Fruit fly (Drosophila melanogaster): ENCODE data around the gene CG31415.

CG31415 gene

dm6 chr3R:9767620-9768592 lies 24.6 kb downstream of the CG31415 start, which contains the start of gene Naa80 (continued):
- TF ChIP-seq ranshi (GFP tag; IDR thresholded peaks at IDR 0.05): peak; percentile 54; the same call in 1 of the 2 replicates
- TF ChIP-seq Antp (GFP tag; optimal IDR thresholded peaks at IDR 0.05): peak; percentile 89
- TF ChIP-seq Eip74EF (GFP tag; optimal IDR thresholded peaks at IDR 0.05): no peak
- TF ChIP-seq CG12744 (GFP tag; optimal IDR thresholded peaks at IDR 0.05): peak; percentile 19
- TF ChIP-seq CG18764 (GFP tag; optimal IDR thresholded peaks at IDR 0.05): peak; percentile 34
- peak; percentile 83 for TF ChIP-seq Dip3 (GFP tag; optimal IDR thresholded peaks at IDR 0.05)
- TF ChIP-seq zen (tag; optimal IDR thresholded peaks at IDR 0.05): peak; percentile 15
- peak; percentile 9 for TF ChIP-seq CG30020 (tag; optimal IDR thresholded peaks at IDR 0.05)
- TF ChIP-seq Ets97D (GFP tag; optimal IDR thresholded peaks at IDR 0.05): peak; percentile 87
- TF ChIP-seq NC2α (GFP tag; optimal IDR thresholded peaks at IDR 0.05): peak; percentile 57
- TF ChIP-seq sisA (GFP tag; IDR thresholded peaks at IDR 0.05): peak; percentile 60
- peak; percentile 26; the same call in 1 of the 2 replicates for TF ChIP-seq cas (GFP tag; IDR thresholded peaks at IDR 0.05)
- TF ChIP-seq sens-2 (GFP tag; IDR thresholded peaks at IDR 0.05): no peak
- peak; percentile 81 for TF ChIP-seq MESR4 (GFP tag; optimal IDR thresholded peaks at IDR 0.05)
- TF ChIP-seq CG4328 (GFP tag; optimal IDR thresholded peaks at IDR 0.05): peak; percentile 1
- TF ChIP-seq grau (tag; optimal IDR thresholded peaks at IDR 0.05): peak; percentile 53
- peak; percentile 45 for TF ChIP-seq Fer3 (tag; optimal IDR thresholded peaks at IDR 0.05)
- peak; percentile 24 for TF ChIP-seq CG16815 (GFP tag; optimal IDR thresholded peaks at IDR 0.05)
- TF ChIP-seq HmgZ (tag; optimal IDR thresholded peaks at IDR 0.05): peak; percentile 87
- no peak for TF ChIP-seq h (optimal IDR thresholded peaks at IDR 0.05)
- TF ChIP-seq CG8290 (GFP tag; optimal IDR thresholded peaks at IDR 0.05): peak; percentile 40
- peak in 1 of 2 experiments; percentile 90 for TF ChIP-seq CG8290 (tag; optimal IDR thresholded peaks at IDR 0.05)
- TF ChIP-seq B-H1 (GFP tag; IDR thresholded peaks at IDR 0.05): no peak
- TF ChIP-seq dmrt11E (tag; optimal IDR thresholded peaks at IDR 0.05): peak; percentile 16
- TF ChIP-seq CG1024 (GFP tag; IDR thresholded peaks at IDR 0.05): peak; percentile 48; the same call in 1 of the 2 replicates
- TF ChIP-seq kah (GFP tag; optimal IDR thresholded peaks at IDR 0.05): peak; percentile 31
- no peak for TF ChIP-seq ap (GFP tag; IDR thresholded peaks at IDR 0.05)
- TF ChIP-seq Bgb (GFP tag; IDR thresholded peaks at IDR 0.05; ENCODE audit: partially characterized antibody): peak; percentile 66
- TF ChIP-seq CG2199 (GFP tag; IDR thresholded peaks at IDR 0.05): peak; percentile 15; the same call in 1 of the 3 replicates
- no peak for TF ChIP-seq vnd (GFP tag; IDR thresholded peaks at IDR 0.05; ENCODE audit: partially characterized antibody)
- peak; percentile 26 for TF ChIP-seq CG17359 (tag; optimal IDR thresholded peaks at IDR 0.05)
- peak; percentile 61; the same call in 1 of the 3 replicates for TF ChIP-seq CG6791 (GFP tag; IDR thresholded peaks at IDR 0.05; ENCODE audit: partially characterized antibody)
- peak; percentile 37 for TF ChIP-seq CG10147 (GFP tag; optimal IDR thresholded peaks at IDR 0.05)
- TF ChIP-seq CG32532 (GFP tag; IDR thresholded peaks at IDR 0.05): peak; percentile 61; the same call in 1 of the 2 replicates
- TF ChIP-seq hkb (optimal IDR thresholded peaks at IDR 0.05): peak; percentile 81
- TF ChIP-seq hkb (GFP tag; IDR thresholded peaks at IDR 0.05): peak; percentile 37; the same call in 1 of the 2 replicates
- peak; percentile 80 for TF ChIP-seq CG34422 (GFP tag; IDR thresholded peaks at IDR 0.05)
- TF ChIP-seq CG8388 (GFP tag; optimal IDR thresholded peaks at IDR 0.05): peak; percentile 23
- TF ChIP-seq CG13123 (GFP tag; optimal IDR thresholded peaks at IDR 0.05): peak; percentile 3
- TF ChIP-seq CG18011 (GFP tag; optimal IDR thresholded peaks at IDR 0.05): peak; percentile 65
- peak; percentile 98 for TF ChIP-seq CG4617 (GFP tag; optimal IDR thresholded peaks at IDR 0.05; ENCODE audit: borderline replicate concordance)
- TF ChIP-seq croc (GFP tag; conservative IDR thresholded peaks at IDR 0.05): no peak
- TF ChIP-seq Mrtf (GFP tag; IDR thresholded peaks at IDR 0.05): no peak
- peak; percentile 41; the same call in 1 of the 2 replicates for TF ChIP-seq CG10366 (GFP tag; IDR thresholded peaks at IDR 0.05)
- peak; percentile 37 for TF ChIP-seq CTCF (GFP tag; optimal IDR thresholded peaks at IDR 0.05)
- TF ChIP-seq CG3065 (GFP tag; optimal IDR thresholded peaks at IDR 0.05): peak; percentile 36
- TF ChIP-seq CG7963 (GFP tag; IDR thresholded peaks at IDR 0.05; ENCODE audit: partially characterized antibody): no peak
- peak; percentile 12 for TF ChIP-seq CG10274 (GFP tag; optimal IDR thresholded peaks at IDR 0.05)
- TF ChIP-seq CG12104 (GFP tag; optimal IDR thresholded peaks at IDR 0.05): peak; percentile 36
